Fruit fly (Drosophila melanogaster) whole organism, larva: ENCODE measurements around the gene CG42586.
A peak's percentile ranks its signal among the peaks of the same experiment; 100 is the strongest.

ENCODE experiments used
- noc ChIP-seq: fragments of 200-800 bp; sonication (Bioruptor generic); optimal IDR thresholded peaks from 3 replicates; lab custom pipeline; 2019; ENCODE audit warnings: missing biosample characterization, mild to moderate bottlenecking, missing genetic modification characterization, moderate library complexity

CG42586 gene

DNA sequence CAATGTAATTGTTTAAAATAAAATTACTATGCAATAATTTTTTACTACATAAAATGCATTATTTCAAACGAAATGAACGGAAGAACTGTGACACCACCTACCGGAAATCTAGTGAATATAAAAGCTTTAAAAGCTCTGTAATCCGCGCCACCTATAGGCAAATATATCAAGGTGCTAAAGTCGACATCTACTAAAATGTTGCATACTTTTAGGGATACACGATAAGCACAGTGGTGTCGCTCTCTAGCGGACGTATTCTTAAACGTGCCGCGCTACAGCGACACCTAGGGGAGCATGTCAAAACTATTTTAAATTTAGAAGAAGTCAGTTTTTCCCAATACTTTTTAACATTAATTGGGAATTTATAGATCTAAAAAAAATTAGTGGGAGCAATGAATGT lies 35.4 kb downstream of the CG42586 start:
- no peak for TF ChIP-seq noc (tag; lab: Kevin White, UChicago)

DNA sequence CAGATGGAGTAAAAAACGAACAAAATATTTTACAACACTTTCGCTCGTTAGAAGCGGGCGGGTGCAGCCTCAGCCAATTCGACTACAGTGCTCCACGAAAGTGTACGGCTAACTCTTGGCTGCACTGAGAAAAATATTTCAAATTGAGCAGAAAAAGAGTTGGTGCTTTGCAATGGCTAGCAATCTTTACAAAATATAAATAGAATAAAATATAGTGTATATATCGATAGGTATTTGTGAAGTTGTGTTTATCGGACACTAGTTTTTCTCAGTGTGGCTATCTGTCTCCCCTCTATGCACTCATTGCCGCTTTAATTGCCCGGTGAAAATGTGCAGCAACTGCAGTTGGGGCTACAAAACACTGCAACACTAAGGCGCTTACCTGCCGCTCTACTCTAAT lies 40.1 kb downstream of the CG42586 start:
- no peak for TF ChIP-seq noc (tag; lab: Kevin White, UChicago)

dm6 chr2L:14699501-14700077 lies 42.1 kb downstream of the CG42586 start:
- TF ChIP-seq noc (tag; lab: Kevin White, UChicago) = no peak

- no peak for TF ChIP-seq noc (tag; lab: Kevin White, UChicago)
Observed at dm6 chr2L:14698980-14699379, 42.7 kb downstream of the CG42586 start.

DNA sequence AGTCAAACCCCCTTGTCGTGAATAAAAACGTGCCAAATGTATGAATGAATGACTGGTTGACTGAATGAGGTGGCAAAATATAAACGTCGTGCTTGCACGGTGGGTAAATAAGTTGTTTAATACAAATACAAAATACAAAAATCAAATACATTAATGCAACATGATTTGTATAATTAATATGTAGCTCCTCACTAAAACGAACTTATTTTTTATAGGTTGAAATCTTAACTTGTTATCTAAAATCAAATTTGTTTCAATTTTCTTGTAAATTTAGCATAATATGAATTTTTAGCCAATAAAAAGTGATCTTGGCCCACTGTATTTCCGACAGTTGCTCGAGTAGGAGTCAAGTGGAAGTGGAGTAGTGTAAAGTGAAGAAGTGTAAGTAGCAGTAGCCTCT lies 43.7 kb downstream of the CG42586 start:
- TF ChIP-seq noc (tag; lab: Kevin White, UChicago) = peak; percentile 15

- no peak for TF ChIP-seq noc (tag; lab: Kevin White, UChicago)
Observed at dm6 chr2L:14693620-14694019, 48.0 kb downstream of the CG42586 start.
